Fruit fly (Drosophila melanogaster) S2 (cell line): Measurements from ENCODE around the gene svp.
A peak's percentile ranks its signal among the peaks of the same experiment; 100 is the strongest.

Experiments
- CG8478 ChIP-seq: fragments of >200 bp; optimal IDR thresholded peaks from 2 replicates; lab custom pipeline; 2018
- CTCF ChIP-seq, 2 experiments: fragments of >200 bp; optimal IDR thresholded peaks; 2 replicates each; lab custom pipeline; 2018

DNA sequence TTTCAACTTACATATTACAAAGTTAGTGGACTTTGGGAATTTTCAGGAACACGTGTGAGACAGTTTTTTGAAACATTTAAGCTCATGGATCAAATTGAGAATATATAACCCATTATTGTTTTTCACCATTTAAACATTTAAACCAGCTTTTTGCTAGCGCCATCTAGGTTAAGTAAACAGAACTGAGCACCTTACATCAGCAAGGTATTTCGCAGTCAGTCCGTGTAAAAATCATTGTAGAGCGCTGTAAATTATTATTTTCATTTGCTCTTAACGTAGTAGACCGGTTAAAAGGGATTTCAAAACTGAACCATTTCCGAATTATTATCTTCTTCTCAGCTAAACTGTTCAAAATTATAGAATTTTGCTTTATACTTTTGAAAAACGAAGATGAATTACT lies 36.4 kb upstream of the svp start, which contains the start of gene Rsbp15:
- TF ChIP-seq CG8478 (lab: Kevin White, UChicago) = no peak
- TF ChIP-seq CTCF (optimal IDR thresholded peaks at IDR 0.05; lab: Kevin White, UChicago) = peak; percentile 86 to 91
